Worm (Caenorhabditis elegans) whole organism, young adult: ENCODE results near the gene pak-1.

ENCODE experiments used
- B0261.1 ChIP-seq: sonication (generic microtip); optimal IDR thresholded peaks from 2 replicates; lab custom pipeline; 2016; ENCODE audit warnings: mild to moderate bottlenecking, missing genetic modification characterization, moderate library complexity, missing compliant biosample characterization
- D2030.7 ChIP-seq: fragments of 200-800 bp; sonication (Bioruptor generic); IDR thresholded peaks from 2 replicates; pipeline ENCODE4 v1.3.6; 2022; ENCODE audit warnings: missing genetic modification reagents, missing genetic modification characterization, missing compliant biosample characterization
- Y79H2A.3 ChIP-seq: fragments of 200-800 bp; sonication (Bioruptor generic); conservative IDR thresholded peaks from 2 replicates; pipeline ENCODE4 v1.3.6; 2022; ENCODE audit warnings: missing genetic modification reagents, missing genetic modification characterization, missing compliant biosample characterization
- ama-1 ChIP-seq, 3 experiments: fragments of 150-350 bp in 1 of 3; sonication (generic microtip) in 2 of 3; optimal IDR thresholded peaks; 2 replicates each; lab custom pipeline; 2014 to 2018; ENCODE audit warnings: missing biosample characterization in 2 of 3, missing genetic modification characterization in 2 of 3, missing genetic modification reagents in 2 of 3
- bed-1 ChIP-seq: fragments of 200-800 bp; sonication (Bioruptor generic); IDR thresholded peaks from 2 replicates; pipeline ENCODE4 v1.3.6; 2022; ENCODE audit warnings: missing genetic modification reagents, missing genetic modification characterization, missing compliant biosample characterization
- hlh-12 ChIP-seq: sonication (generic microtip); optimal IDR thresholded peaks from 2 replicates; lab custom pipeline; 2016; ENCODE audit warnings: missing genetic modification characterization, missing compliant biosample characterization
- lsy-27 ChIP-seq: sonication (generic microtip); optimal IDR thresholded peaks from 2 replicates; lab custom pipeline; 2017; ENCODE audit warnings: missing genetic modification characterization, mild to moderate bottlenecking, missing compliant biosample characterization, antibody characterized with exemption, missing genotype, borderline replicate concordance; ENCODE audit not compliant: insufficient read depth
- nhr-120 ChIP-seq: fragments of 200-800 bp; sonication (Bioruptor generic); IDR thresholded peaks from 2 replicates; pipeline ENCODE4 v1.3.6; 2022; ENCODE audit warnings: missing genetic modification characterization, missing compliant biosample characterization
- pha-4 ChIP-seq: fragments of 150-350 bp; sonication (generic microtip); optimal IDR thresholded peaks from 2 replicates; lab custom pipeline; 2014; ENCODE audit warnings: missing biosample characterization, missing genetic modification reagents, missing genetic modification characterization
- repo-1 ChIP-seq: sonication (generic microtip); optimal IDR thresholded peaks from 2 replicates; lab custom pipeline; 2017; ENCODE audit warnings: mild to moderate bottlenecking, missing genetic modification characterization, missing compliant biosample characterization
- snpc-3.4 ChIP-seq: sonication (generic microtip); optimal IDR thresholded peaks from 2 replicates; lab custom pipeline; 2017; ENCODE audit warnings: missing genetic modification characterization, mild to moderate bottlenecking, missing compliant biosample characterization, antibody characterized with exemption, moderate library complexity, missing genotype, missing genetic modification reagents
- unc-62 ChIP-seq: fragments of 150-350 bp; optimal IDR thresholded peaks from 2 replicates; lab custom pipeline; 2014; ENCODE audit warnings: missing biosample characterization, missing genetic modification reagents, missing genetic modification characterization

DNA sequence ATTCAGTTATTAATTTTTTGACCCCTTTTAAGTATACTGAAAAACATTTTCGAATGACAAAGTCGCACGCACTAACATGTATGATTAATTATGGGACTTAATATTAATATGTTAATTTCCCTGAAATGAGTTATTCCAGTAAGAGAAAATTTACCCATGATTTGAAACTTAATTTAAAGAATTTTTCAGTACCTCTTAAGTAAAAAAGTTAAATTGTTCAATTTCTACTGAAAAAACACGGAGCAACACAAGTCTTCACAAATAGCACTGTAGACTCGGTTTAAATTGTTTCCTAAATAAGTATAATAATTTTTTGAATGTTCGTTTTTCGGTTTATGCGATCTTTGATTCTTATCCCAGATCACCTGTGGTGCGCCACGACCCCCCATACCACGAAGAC lies 45.9 kb downstream of the pak-1 start:
- TF ChIP-seq pha-4 (tag; lab: Kevin White, UChicago) (no peak), repo-1 (no peak), snpc-3.4 (tag; lab: Kevin White, UChicago) (no peak), bed-1 (no peak), unc-62 (GFP tag; lab: Kevin White, UChicago) (no peak), Y79H2A.3 (no peak), B0261.1 (tag; lab: Kevin White, UChicago) (no peak), ama-1 (optimal IDR thresholded peaks at IDR 0.05; lab: Kevin White, UChicago) (no peak), ama-1 (GFP tag; optimal IDR thresholded peaks at IDR 0.05; lab: Kevin White, UChicago) (no peak), hlh-12 (tag; lab: Kevin White, UChicago) (no peak), lsy-27 (tag; lab: Kevin White, UChicago) (no peak), nhr-120 (no peak), D2030.7 (GFP tag; lab: Robert Waterston, UW) (no peak)
